Worm (Caenorhabditis elegans) whole organism, L1 larva: ENCODE results near the gene F46C3.6.
A peak's percentile ranks its signal among the peaks of the same experiment; 100 is the strongest.

Experiments used
- C04F5.9 ChIP-seq: sonication (generic microtip); optimal IDR thresholded peaks from 2 replicates; lab custom pipeline; 2016; ENCODE audit warnings: missing genetic modification characterization, missing compliant biosample characterization
- C34B4.2 ChIP-seq: sonication (generic microtip); optimal IDR thresholded peaks from 2 replicates; lab custom pipeline; 2017; ENCODE audit warnings: mild to moderate bottlenecking, missing genetic modification characterization, missing compliant biosample characterization
- F16B12.6 ChIP-seq: fragments of 150-350 bp; optimal IDR thresholded peaks from 2 replicates; lab custom pipeline; 2014; ENCODE audit warnings: missing biosample characterization, missing genetic modification characterization
- Y116A8C.19 ChIP-seq: sonication (generic microtip); optimal IDR thresholded peaks from 2 replicates; lab custom pipeline; 2016; ENCODE audit warnings: missing compliant biosample characterization, missing genetic modification characterization, borderline replicate concordance
- aha-1 ChIP-seq: fragments of 150-350 bp; optimal IDR thresholded peaks from 2 replicates; lab custom pipeline; 2014; ENCODE audit warnings: missing biosample characterization, missing genetic modification characterization
- ama-1 ChIP-seq: fragments of 150-350 bp; optimal IDR thresholded peaks from 2 replicates; lab custom pipeline; 2014
- blmp-1 ChIP-seq: fragments of 150-350 bp; optimal IDR thresholded peaks from 2 replicates; lab custom pipeline; 2014; ENCODE audit warnings: missing biosample characterization, missing genetic modification characterization
- ceh-8 ChIP-seq: fragments of 200-800 bp; sonication (Bioruptor generic); optimal IDR thresholded peaks from 2 replicates; lab custom pipeline; 2018; ENCODE audit warnings: mild to moderate bottlenecking, missing genetic modification characterization, moderate library complexity, missing compliant biosample characterization
- ceh-82 ChIP-seq, 3 experiments: fragments of 150-350 bp in 1 of 3; sonication (generic microtip) in 2 of 3; optimal IDR thresholded peaks; 2 replicates each; lab custom pipeline; 2014 to 2017; ENCODE audit warnings: missing biosample characterization in 3 of 3, missing genetic modification characterization in 3 of 3
- ceh-88 ChIP-seq: fragments of 200-800 bp; sonication (Bioruptor generic); IDR thresholded peaks from 2 replicates; pipeline ENCODE4 v1.3.6; 2022; ENCODE audit warnings: missing genetic modification characterization, missing compliant biosample characterization
- ces-1 ChIP-seq: fragments of 150-350 bp; optimal IDR thresholded peaks from 2 replicates; lab custom pipeline; 2014; ENCODE audit warnings: missing biosample characterization, missing genetic modification reagents, missing genetic modification characterization
- efl-1 ChIP-seq, 4 experiments: fragments of 150-350 bp; optimal IDR thresholded peaks in 3 of 4; peaks in 1 of 4; 1 replicate in 1 of 4; 2 replicates in 3 of 4; lab custom pipeline; 2014; ENCODE audit warnings: missing biosample characterization in 2 of 4, missing genetic modification characterization in 2 of 4, missing genetic modification reagents in 2 of 4
- elt-2 ChIP-seq: sonication (generic microtip); optimal IDR thresholded peaks from 2 replicates; lab custom pipeline; 2016; ENCODE audit warnings: missing genetic modification characterization, mild to moderate bottlenecking, inconsistent platforms, missing compliant biosample characterization, missing genetic modification reagents
- elt-3 ChIP-seq, 6 experiments: fragments of 150-350 bp in 1 of 6; sonication (generic microtip); optimal IDR thresholded peaks; 2 replicates each; lab custom pipeline; 2017 to 2018; ENCODE audit warnings: missing biosample characterization in 6 of 6, missing genetic modification characterization in 6 of 6, inconsistent platforms in 1 of 6
- fkh-10 ChIP-seq: sonication (generic microtip); optimal IDR thresholded peaks from 2 replicates; lab custom pipeline; 2017; ENCODE audit warnings: missing biosample characterization, missing genetic modification reagents, missing genetic modification characterization
- fos-1 ChIP-seq: fragments of 150-350 bp; optimal IDR thresholded peaks from 2 replicates; lab custom pipeline; 2014; ENCODE audit warnings: missing biosample characterization, missing genetic modification characterization
- hlh-4 ChIP-seq: sonication (generic microtip); optimal IDR thresholded peaks from 2 replicates; lab custom pipeline; 2016; ENCODE audit warnings: mild to moderate bottlenecking, missing genetic modification characterization, missing compliant biosample characterization
- jun-1 ChIP-seq: fragments of 150-350 bp; optimal IDR thresholded peaks from 2 replicates; lab custom pipeline; 2014; ENCODE audit warnings: missing biosample characterization, missing genetic modification reagents, missing genetic modification characterization
- lin-14 ChIP-seq: fragments of 200-800 bp; sonication (Bioruptor generic); optimal IDR thresholded peaks from 2 replicates; lab custom pipeline; 2018; ENCODE audit warnings: mild to moderate bottlenecking, missing genetic modification characterization, moderate library complexity, missing compliant biosample characterization
- lir-3 ChIP-seq: sonication (generic microtip); optimal IDR thresholded peaks from 2 replicates; lab custom pipeline; 2016; ENCODE audit warnings: mild to moderate bottlenecking, missing genetic modification characterization, moderate library complexity, missing compliant biosample characterization; ENCODE audit not compliant: poor library complexity
- lsy-2 ChIP-seq, 2 experiments: fragments of 150-350 bp; optimal IDR thresholded peaks; 2 replicates each; lab custom pipeline; 2014; ENCODE audit warnings: missing biosample characterization in 2 of 2, missing genetic modification characterization in 2 of 2
- mab-9 ChIP-seq: fragments of 200-800 bp; sonication (Bioruptor generic); IDR thresholded peaks from 2 replicates; pipeline ENCODE4 v1.3.6; 2022; ENCODE audit warnings: missing genetic modification reagents, missing genetic modification characterization, missing compliant biosample characterization
- nhr-11 ChIP-seq: fragments of 150-350 bp; optimal IDR thresholded peaks from 2 replicates; lab custom pipeline; 2014; ENCODE audit warnings: missing biosample characterization, missing genetic modification characterization
- nhr-12 ChIP-seq: sonication (generic microtip); optimal IDR thresholded peaks from 2 replicates; lab custom pipeline; 2017; ENCODE audit warnings: missing biosample characterization, missing genetic modification characterization
- nhr-237 ChIP-seq: fragments of 150-350 bp; optimal IDR thresholded peaks from 2 replicates; lab custom pipeline; 2014; ENCODE audit warnings: missing biosample characterization, missing genetic modification characterization
- nhr-47 ChIP-seq: sonication (generic microtip); optimal IDR thresholded peaks from 2 replicates; lab custom pipeline; 2016; ENCODE audit warnings: mild to moderate bottlenecking, missing genetic modification characterization, moderate library complexity, missing compliant biosample characterization
- nhr-77 ChIP-seq: fragments of 150-350 bp; optimal IDR thresholded peaks from 2 replicates; lab custom pipeline; 2014; ENCODE audit warnings: missing biosample characterization, missing genetic modification characterization
- nhr-85 ChIP-seq: sonication (generic microtip); peaks from one replicate; lab custom pipeline; 2016; ENCODE audit warnings: missing genetic modification characterization, inconsistent platforms, missing compliant biosample characterization
- pax-3 ChIP-seq: fragments of 200-800 bp; sonication (Bioruptor generic); optimal IDR thresholded peaks from 2 replicates; lab custom pipeline; 2018; ENCODE audit warnings: mild to moderate bottlenecking, missing genetic modification characterization, moderate library complexity, missing compliant biosample characterization
- snu-23 ChIP-seq: sonication (generic microtip); optimal IDR thresholded peaks from 2 replicates; lab custom pipeline; 2016; ENCODE audit warnings: missing genetic modification characterization, missing compliant biosample characterization
- swsn-7 ChIP-seq: sonication (generic microtip); optimal IDR thresholded peaks from 2 replicates; lab custom pipeline; 2016; ENCODE audit warnings: missing genetic modification characterization, missing compliant biosample characterization
- unc-30 ChIP-seq: sonication (generic microtip); optimal IDR thresholded peaks from 2 replicates; lab custom pipeline; 2017; ENCODE audit warnings: missing biosample characterization, missing genetic modification characterization
- unc-86 ChIP-seq: sonication (generic microtip); optimal IDR thresholded peaks from 2 replicates; lab custom pipeline; 2016; ENCODE audit warnings: missing genetic modification characterization, missing compliant biosample characterization
- unc-98 ChIP-seq: fragments of 200-800 bp; sonication (Bioruptor generic); IDR thresholded peaks from 2 replicates; pipeline ENCODE4 v1.3.6; 2022; ENCODE audit warnings: missing genetic modification characterization, missing compliant biosample characterization
- xbp-1 ChIP-seq: sonication (generic microtip); optimal IDR thresholded peaks from 2 replicates; lab custom pipeline; 2016; ENCODE audit warnings: missing genetic modification characterization, missing compliant biosample characterization

F46C3.6 gene

DNA sequence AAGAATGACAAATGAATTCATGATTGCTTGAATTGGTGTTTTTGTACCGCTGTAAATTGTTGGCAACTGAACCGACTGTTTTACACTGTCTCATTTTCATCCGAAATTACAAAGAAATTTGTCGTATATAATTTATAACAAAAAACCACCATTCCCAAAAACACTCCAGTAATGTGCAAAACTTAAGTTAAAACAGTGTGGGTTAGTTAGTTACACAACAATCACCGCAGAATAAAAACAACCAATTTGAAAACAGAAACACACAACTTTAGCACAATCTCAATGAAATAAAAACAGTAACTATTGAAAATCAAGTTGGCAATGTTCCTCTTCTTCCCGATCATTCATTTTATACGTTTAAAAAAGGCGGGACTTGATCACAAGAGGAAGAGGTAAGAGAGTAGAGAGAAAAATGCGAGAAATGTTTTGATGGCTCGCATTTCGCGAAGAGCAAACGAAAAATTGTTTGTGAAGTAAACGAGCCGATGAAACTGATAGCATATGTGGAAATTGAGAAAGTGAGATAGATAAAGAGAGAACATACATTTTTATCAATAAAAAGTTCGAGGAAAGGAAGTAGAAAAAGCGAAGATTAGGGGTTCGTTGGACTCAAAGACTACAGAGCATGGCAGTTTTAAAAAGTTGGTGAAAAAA, 12.1 kb downstream of the F46C3.6 start, which contains the start of gene F08B12.4:
F08B12.4 (minus strand) TSS at position 51 of the 654 bp plus-strand sequence.
- TF ChIP-seq pax-3 (no peak), lsy-2 (tag; optimal IDR thresholded peaks at IDR 0.05; lab: Kevin White, UChicago) (peak in 1 of 2 experiments; percentile 43), efl-1 (optimal IDR thresholded peaks at IDR 0.05; lab: Kevin White, UChicago) (no peak), efl-1 (GFP tag; optimal IDR thresholded peaks at IDR 0.05 in 1 of 2; lab: Kevin White, UChicago) (peak in 1 of 2 experiments; percentile 93), lin-14 (GFP tag; lab: Kevin White, UChicago) (peak; percentile 44), nhr-77 (tag; lab: Kevin White, UChicago) (no peak), snu-23 (GFP tag; lab: Kevin White, UChicago) (peak; percentile 0), jun-1 (tag; lab: Kevin White, UChicago) (peak; percentile 43), elt-2 (peak; percentile 85), C34B4.2 (no peak), ceh-8 (no peak)
- TF ChIP-seq, all 84 proteins: peak for 6

- TF ChIP-seq F16B12.6 (tag; lab: Kevin White, UChicago) (no peak), ama-1 (lab: Kevin White, UChicago) (no peak), snu-23 (GFP tag; lab: Kevin White, UChicago) (no peak), swsn-7 (tag; lab: Kevin White, UChicago) (no peak), hlh-4 (no peak), ces-1 (GFP tag; lab: Kevin White, UChicago) (no peak), nhr-11 (tag; lab: Kevin White, UChicago) (no peak), ceh-88 (no peak), xbp-1 (tag; lab: Kevin White, UChicago) (no peak), elt-3 (tag; optimal IDR thresholded peaks at IDR 0.05; lab: Kevin White, UChicago) (no peak), nhr-237 (tag; lab: Kevin White, UChicago) (no peak), fos-1 (no peak), blmp-1 (tag; lab: Kevin White, UChicago) (no peak), nhr-47 (no peak), unc-98 (GFP tag; lab: Robert Waterston, UW) (no peak), aha-1 (tag; lab: Kevin White, UChicago) (no peak)
Measured at ce11 chrX:11406784-11407183, 13.1 kb downstream of the F46C3.6 start.

DNA sequence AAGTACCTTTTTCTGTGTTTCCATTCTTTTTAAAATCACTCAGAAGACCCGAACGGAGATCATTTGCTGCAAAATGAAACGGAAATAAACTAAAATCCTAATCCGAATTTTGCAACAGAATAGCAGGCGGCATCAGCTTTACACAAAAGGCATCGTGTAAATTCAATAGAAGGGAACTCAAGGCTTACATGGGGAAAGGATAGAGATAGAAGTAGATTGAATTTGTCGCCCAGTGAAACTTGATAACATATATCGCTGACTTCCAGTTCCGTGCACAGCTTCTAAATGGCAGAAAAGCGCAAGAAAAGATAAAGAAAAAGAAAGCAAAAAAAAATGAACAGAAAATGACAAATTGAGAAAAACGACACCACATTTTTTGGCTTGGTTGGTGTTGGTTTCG, 14.0 kb downstream of the F46C3.6 start, which contains the start of gene slo-2:
slo-2 (minus strand) TSS at position 24 of the 400 bp plus-strand sequence.
- peak; percentile 55 for TF ChIP-seq lin-14 (GFP tag; lab: Kevin White, UChicago)
- peak; percentile 39 for TF ChIP-seq fkh-10 (GFP tag; lab: Kevin White, UChicago)
- TF ChIP-seq Y116A8C.19 (tag; lab: Kevin White, UChicago), result no peak
- no peak for TF ChIP-seq nhr-85 (tag; lab: Kevin White, UChicago)
- TF ChIP-seq nhr-12 (tag; lab: Kevin White, UChicago), result no peak
- no peak for TF ChIP-seq mab-9 (GFP tag; lab: Robert Waterston, UW)
- TF ChIP-seq lir-3, result no peak
- no peak for TF ChIP-seq ceh-82 (tag; optimal IDR thresholded peaks at IDR 0.05; lab: Kevin White, UChicago)
- TF ChIP-seq efl-1 (optimal IDR thresholded peaks at IDR 0.05; lab: Kevin White, UChicago), result no peak
- TF ChIP-seq efl-1 (GFP tag; optimal IDR thresholded peaks at IDR 0.05 in 1 of 2; lab: Kevin White, UChicago), result peak in 1 of 2 experiments; percentile 25
- TF ChIP-seq unc-86 (tag; lab: Kevin White, UChicago), result no peak
- TF ChIP-seq C04F5.9 (tag; lab: Kevin White, UChicago), result no peak
- no peak for TF ChIP-seq unc-30 (tag; lab: Kevin White, UChicago)
- TF ChIP-seq, all 84 proteins: peak for 3
